Fruit fly (Drosophila melanogaster): ENCODE results near the gene Tsp5D.

DNA sequence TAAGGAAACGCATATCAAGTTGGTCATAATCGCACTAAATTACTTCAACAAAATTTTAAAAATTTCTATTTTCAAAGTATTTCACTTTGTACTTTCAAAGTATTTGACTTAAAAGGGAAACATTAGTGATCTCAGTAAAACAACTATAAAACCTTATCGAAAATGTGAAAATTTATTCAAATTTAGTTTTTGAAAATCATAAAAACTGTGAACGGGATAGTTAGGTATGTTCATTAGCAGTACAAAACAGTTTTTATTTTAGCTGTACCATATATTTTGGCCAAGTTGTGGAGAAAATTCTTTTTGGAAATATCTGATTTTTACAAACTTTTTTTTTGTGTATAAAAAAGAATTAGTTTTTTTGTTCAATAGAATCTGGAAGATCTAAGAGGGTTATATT lies 8.3 kb downstream of the Tsp5D start, which contains the start of gene CG43115:
- TF ChIP-seq CG8319 (GFP tag; optimal IDR thresholded peaks at IDR 0.05) (no peak), CG10669 (GFP tag; optimal IDR thresholded peaks at IDR 0.05) (no peak), CG3919 (GFP tag; optimal IDR thresholded peaks at IDR 0.05) (no peak), eg (GFP tag; IDR thresholded peaks at IDR 0.05) (no peak), CG6276 (GFP tag; optimal IDR thresholded peaks at IDR 0.05) (no peak), Hr39 (GFP tag; optimal IDR thresholded peaks at IDR 0.05) (no peak), Ets21C (GFP tag; optimal IDR thresholded peaks at IDR 0.05) (no peak), fkh (GFP tag; optimal IDR thresholded peaks at IDR 0.05) (no peak)

Measured in whole organism, prepupa.